Fruit fly (Drosophila melanogaster) whole organism, prepupa: ENCODE results near the gene CG32271.

Source experiments
- Blimp-1 ChIP-seq: fragments of 200-800 bp; sonication (Bioruptor generic); optimal IDR thresholded peaks from 3 replicates; lab custom pipeline; 2017; ENCODE audit warnings: missing biosample characterization, missing genetic modification characterization, mild to moderate bottlenecking, moderate library complexity, missing genetic modification reagents
- CG10631 ChIP-seq: fragments of 200-800 bp; sonication (Bioruptor generic); optimal IDR thresholded peaks from 2 replicates; lab custom pipeline; 2016; ENCODE audit warnings: missing biosample characterization, missing genetic modification characterization
- CG10669 ChIP-seq: fragments of 200-800 bp; sonication (Bioruptor generic); optimal IDR thresholded peaks from 3 replicates; lab custom pipeline; 2018; ENCODE audit warnings: missing biosample characterization, mild to moderate bottlenecking, missing genetic modification characterization, moderate library complexity
- CG11294 ChIP-seq: fragments of 200-800 bp; sonication (Bioruptor generic); IDR thresholded peaks from 2 replicates; pipeline ENCODE4 v1.3.6; 2022; ENCODE audit warnings: missing biosample characterization, missing genetic modification characterization
- CG11762 ChIP-seq: fragments of 200-800 bp; sonication (Bioruptor generic); optimal IDR thresholded peaks from 3 replicates; lab custom pipeline; 2016; ENCODE audit warnings: missing biosample characterization, missing genetic modification characterization; ENCODE audit not compliant: insufficient read depth
- CG15336 ChIP-seq: fragments of 200-800 bp; sonication (Bioruptor generic); IDR thresholded peaks from 2 replicates; pipeline ENCODE4 v1.3.6; 2022; ENCODE audit warnings: missing biosample characterization, missing genetic modification characterization
- CG1621 ChIP-seq: fragments of 200-800 bp; sonication (Bioruptor generic); optimal IDR thresholded peaks from 3 replicates; lab custom pipeline; 2018; ENCODE audit warnings: missing biosample characterization, mild to moderate bottlenecking, missing genetic modification characterization
- CG16779 ChIP-seq: fragments of 200-800 bp; sonication (Bioruptor generic); optimal IDR thresholded peaks from 3 replicates; lab custom pipeline; 2017; ENCODE audit warnings: missing biosample characterization, mild to moderate bottlenecking, missing genetic modification characterization
- CG31627 ChIP-seq: fragments of 200-800 bp; sonication (Bioruptor generic); optimal IDR thresholded peaks from 3 replicates; lab custom pipeline; 2016; ENCODE audit warnings: missing biosample characterization, missing genetic modification characterization
- CG32006 ChIP-seq: fragments of 200-800 bp; sonication (Bioruptor generic); optimal IDR thresholded peaks from 3 replicates; lab custom pipeline; 2017; ENCODE audit warnings: missing biosample characterization, mild to moderate bottlenecking, missing genetic modification characterization
- CG34406 ChIP-seq: fragments of 200-800 bp; sonication (Bioruptor generic); optimal IDR thresholded peaks from 3 replicates; lab custom pipeline; 2016; ENCODE audit warnings: missing biosample characterization, missing genetic modification characterization
- CG3919 ChIP-seq: fragments of 200-800 bp; sonication (Bioruptor generic); optimal IDR thresholded peaks from 3 replicates; lab custom pipeline; 2016; ENCODE audit warnings: missing biosample characterization, missing genetic modification characterization
- CG4318 ChIP-seq: fragments of 200-800 bp; sonication (Bioruptor generic); optimal IDR thresholded peaks from 3 replicates; lab custom pipeline; 2017; ENCODE audit warnings: missing biosample characterization, mild to moderate bottlenecking, missing genetic modification characterization
- CG6276 ChIP-seq: fragments of 200-800 bp; sonication (Bioruptor generic); optimal IDR thresholded peaks from 2 replicates; lab custom pipeline; 2017; ENCODE audit warnings: missing biosample characterization, mild to moderate bottlenecking, missing genetic modification characterization
- CG6808 ChIP-seq: fragments of 200-800 bp; sonication (Bioruptor generic); optimal IDR thresholded peaks from 3 replicates; lab custom pipeline; 2017; ENCODE audit warnings: missing biosample characterization, missing genetic modification characterization, mild to moderate bottlenecking, moderate library complexity, missing genetic modification reagents
- CG6854 ChIP-seq: fragments of 200-800 bp; sonication (Bioruptor generic); optimal IDR thresholded peaks from 2 replicates; lab custom pipeline; 2017; ENCODE audit warnings: missing biosample characterization, mild to moderate bottlenecking, missing genetic modification characterization
- CG8119 ChIP-seq: fragments of 200-800 bp; sonication (Bioruptor generic); IDR thresholded peaks from 3 replicates; pipeline ENCODE4 v1.3.6; 2022; ENCODE audit warnings: missing biosample characterization, missing genetic modification characterization
- CG8319 ChIP-seq: fragments of 200-800 bp; sonication (Bioruptor generic); optimal IDR thresholded peaks from 3 replicates; lab custom pipeline; 2016; ENCODE audit warnings: missing biosample characterization, missing genetic modification characterization
- CG8632 ChIP-seq: fragments of 200-800 bp; sonication (Bioruptor generic); optimal IDR thresholded peaks from 3 replicates; lab custom pipeline; 2016; ENCODE audit warnings: missing biosample characterization, missing genetic modification characterization
- Eip75B ChIP-seq: fragments of 200-800 bp; sonication (Bioruptor generic); optimal IDR thresholded peaks from 3 replicates; lab custom pipeline; 2016; ENCODE audit warnings: missing biosample characterization, missing genetic modification characterization
- Eip78C ChIP-seq: fragments of 200-800 bp; sonication (Bioruptor generic); peaks from one replicate; lab custom pipeline; 2016; ENCODE audit warnings: missing biosample characterization, missing genetic modification characterization
- Eip93F ChIP-seq: fragments of 200-800 bp; sonication (Bioruptor generic); optimal IDR thresholded peaks from 2 replicates; lab custom pipeline; 2016; ENCODE audit warnings: missing biosample characterization, mild to moderate bottlenecking, missing genetic modification characterization
- Ets96B ChIP-seq: fragments of 200-800 bp; optimal IDR thresholded peaks from 2 replicates; lab custom pipeline; 2019; ENCODE audit warnings: missing biosample characterization, mild to moderate bottlenecking, missing genetic modification characterization, moderate library complexity
- Gug ChIP-seq: fragments of 200-800 bp; sonication (Bioruptor generic); IDR thresholded peaks from 2 replicates; pipeline ENCODE4 v1.3.6; 2022; ENCODE audit warnings: missing biosample characterization, missing genetic modification characterization
- Hr38 ChIP-seq: sonication (Bioruptor generic); optimal IDR thresholded peaks from 2 replicates; lab custom pipeline; 2016; ENCODE audit warnings: missing biosample characterization, missing genetic modification characterization
- Hr39 ChIP-seq: fragments of 200-800 bp; sonication (Bioruptor generic); optimal IDR thresholded peaks from 2 replicates; lab custom pipeline; 2016; ENCODE audit warnings: missing biosample characterization, missing genetic modification characterization
- Hr4 ChIP-seq: fragments of 200-800 bp; sonication (Bioruptor generic); optimal IDR thresholded peaks from 3 replicates; lab custom pipeline; 2016; ENCODE audit warnings: missing biosample characterization, missing genetic modification characterization
- OdsH ChIP-seq: fragments of 200-800 bp; sonication (Bioruptor generic); optimal IDR thresholded peaks from 3 replicates; lab custom pipeline; 2016; ENCODE audit warnings: missing biosample characterization, missing genetic modification characterization
- Smox ChIP-seq: fragments of 200-800 bp; sonication (Bioruptor generic); optimal IDR thresholded peaks from 3 replicates; lab custom pipeline; 2016; ENCODE audit warnings: missing biosample characterization, missing genetic modification characterization
- Sox102F ChIP-seq: fragments of 200-800 bp; sonication (Bioruptor generic); optimal IDR thresholded peaks from 2 replicates; lab custom pipeline; 2016; ENCODE audit warnings: missing biosample characterization, mild to moderate bottlenecking, missing genetic modification characterization
- Sox14 ChIP-seq: fragments of 200-800 bp; sonication (Bioruptor generic); optimal IDR thresholded peaks from 3 replicates; lab custom pipeline; 2016; ENCODE audit warnings: missing biosample characterization, missing genetic modification characterization
- achi ChIP-seq: fragments of 200-800 bp; sonication (Bioruptor generic); optimal IDR thresholded peaks from 3 replicates; lab custom pipeline; 2016; ENCODE audit warnings: missing biosample characterization, missing genetic modification characterization
- acj6 ChIP-seq: fragments of 200-800 bp; sonication (Bioruptor generic); optimal IDR thresholded peaks from 3 replicates; lab custom pipeline; 2016; ENCODE audit warnings: missing biosample characterization, missing genetic modification characterization
- cyc ChIP-seq: fragments of 200-800 bp; sonication (Bioruptor generic); optimal IDR thresholded peaks from 3 replicates; lab custom pipeline; 2016; ENCODE audit warnings: missing biosample characterization, missing genetic modification characterization
- dac ChIP-seq: fragments of 200-800 bp; sonication (Bioruptor generic); optimal IDR thresholded peaks from 2 replicates; lab custom pipeline; 2017; ENCODE audit warnings: missing biosample characterization, mild to moderate bottlenecking, missing genetic modification characterization
- dsx ChIP-seq: fragments of 200-800 bp; optimal IDR thresholded peaks from 3 replicates; lab custom pipeline; 2019; ENCODE audit warnings: missing biosample characterization, mild to moderate bottlenecking, missing genetic modification characterization, moderate library complexity; ENCODE audit not compliant: poor library complexity, severe bottlenecking
- eg ChIP-seq: fragments of 200-800 bp; sonication (Bioruptor generic); IDR thresholded peaks from 3 replicates; pipeline ENCODE4 v1.3.6; 2022; ENCODE audit warnings: missing biosample characterization, missing genetic modification characterization
- esn ChIP-seq: fragments of 200-800 bp; sonication (Bioruptor generic); optimal IDR thresholded peaks from 2 replicates; lab custom pipeline; 2016; ENCODE audit warnings: missing biosample characterization, mild to moderate bottlenecking, missing genetic modification characterization, moderate library complexity
- lz ChIP-seq: fragments of 200-800 bp; sonication (Bioruptor generic); optimal IDR thresholded peaks from 3 replicates; lab custom pipeline; 2016; ENCODE audit warnings: missing biosample characterization, missing genetic modification characterization
- net ChIP-seq: fragments of 200-800 bp; sonication (Bioruptor generic); optimal IDR thresholded peaks from 3 replicates; lab custom pipeline; 2016; ENCODE audit warnings: missing biosample characterization, missing genetic modification characterization
- pdm3 ChIP-seq: fragments of 200-800 bp; sonication (Bioruptor generic); optimal IDR thresholded peaks from 3 replicates; lab custom pipeline; 2016; ENCODE audit warnings: missing biosample characterization, missing genetic modification characterization
- salr ChIP-seq, 2 experiments: fragments of 200-800 bp; sonication (Bioruptor generic); optimal IDR thresholded peaks; 3 replicates each; lab custom pipeline; 2016 to 2018; ENCODE audit warnings: missing biosample characterization in 2 of 2, missing genetic modification characterization in 2 of 2, mild to moderate bottlenecking in 1 of 2
- spab ChIP-seq: fragments of 200-800 bp; sonication (Bioruptor generic); optimal IDR thresholded peaks from 2 replicates; lab custom pipeline; 2017; ENCODE audit warnings: missing biosample characterization, mild to moderate bottlenecking, missing genetic modification characterization, missing genetic modification reagents
- svp ChIP-seq: fragments of 200-800 bp; sonication (Bioruptor generic); peaks from one replicate; lab custom pipeline; 2016; ENCODE audit warnings: missing biosample characterization, missing genetic modification characterization
- topi ChIP-seq: fragments of 200-800 bp; sonication (Bioruptor generic); optimal IDR thresholded peaks from 3 replicates; lab custom pipeline; 2016; ENCODE audit warnings: missing biosample characterization, missing genetic modification characterization
- vri ChIP-seq: fragments of 200-800 bp; sonication (Bioruptor generic); optimal IDR thresholded peaks from 3 replicates; lab custom pipeline; 2016; ENCODE audit warnings: missing biosample characterization, mild to moderate bottlenecking, missing genetic modification characterization

CG32271 gene

dm6 chr3L:3198447-3199402 is 4.2 kb downstream of the CG32271 start, which contains the start of the genes CG32276 and gry (continued):
- TF ChIP-seq Eip75B (GFP tag; lab: Kevin White, UChicago) = no peak
- TF ChIP-seq CG3919 (GFP tag; lab: Kevin White, UChicago) = peak; percentile 84
- peak; percentile 80 for TF ChIP-seq Hr39 (GFP tag; lab: Kevin White, UChicago)
- TF ChIP-seq acj6 (GFP tag; lab: Kevin White, UChicago) = peak; percentile 73
- TF ChIP-seq dac = no peak
- TF ChIP-seq Gug (GFP tag; lab: Robert Waterston, UW) = 0 out of 2 replicates have a peak, but pooled peaks have one; percentile 27
- TF ChIP-seq cyc = peak; percentile 81
- TF ChIP-seq CG10669 (GFP tag; lab: Kevin White, UChicago) = no peak
- no peak for TF ChIP-seq spab
- TF ChIP-seq Smox (GFP tag; lab: Kevin White, UChicago) = no peak
- TF ChIP-seq CG16779 (tag; lab: Kevin White, UChicago) = peak; percentile 34
- no peak for TF ChIP-seq dsx
- TF ChIP-seq achi (GFP tag; lab: Kevin White, UChicago) = peak; percentile 60
- TF ChIP-seq CG6854 (GFP tag; lab: Kevin White, UChicago) = peak; percentile 71
- TF ChIP-seq salr (GFP tag; optimal IDR thresholded peaks at IDR 0.05; lab: Kevin White, UChicago) = no peak
- TF ChIP-seq CG34406 = peak; percentile 50
- peak; percentile 70 for TF ChIP-seq topi (GFP tag; lab: Kevin White, UChicago)
- no peak for TF ChIP-seq CG32006 (GFP tag; lab: Kevin White, UChicago)
- no peak for TF ChIP-seq CG10631 (GFP tag; lab: Kevin White, UChicago)
- TF ChIP-seq OdsH = no peak
- TF ChIP-seq CG6808 = no peak
- TF ChIP-seq eg (GFP tag; lab: Robert Waterston, UW) = peak; percentile 72

- TF ChIP-seq Sox14 (GFP tag; lab: Kevin White, UChicago) = peak; percentile 29
- peak; percentile 33 for TF ChIP-seq topi (GFP tag; lab: Kevin White, UChicago)
- TF ChIP-seq Eip78C (GFP tag; lab: Kevin White, UChicago) = peak; percentile 56
- no peak for TF ChIP-seq CG10631 (GFP tag; lab: Kevin White, UChicago)
- TF ChIP-seq Hr39 (GFP tag; lab: Kevin White, UChicago) = peak; percentile 20
- no peak for TF ChIP-seq OdsH
- TF ChIP-seq CG11762 (GFP tag; lab: Kevin White, UChicago) = no peak
- TF ChIP-seq CG11294 (GFP tag; lab: Robert Waterston, UW) = no peak
- TF ChIP-seq lz = peak; percentile 38
- TF ChIP-seq achi (GFP tag; lab: Kevin White, UChicago) = no peak
- TF ChIP-seq CG8119 = no peak
- TF ChIP-seq dac = no peak
- no peak for TF ChIP-seq CG6276
- peak; percentile 65 for TF ChIP-seq svp (GFP tag; lab: Kevin White, UChicago)
- no peak for TF ChIP-seq CG3919 (GFP tag; lab: Kevin White, UChicago)
- no peak for TF ChIP-seq Hr38
- TF ChIP-seq Ets96B (tag; lab: Kevin White, UChicago) = no peak
- TF ChIP-seq CG32006 (GFP tag; lab: Kevin White, UChicago) = no peak
- no peak for TF ChIP-seq CG4318 (GFP tag; lab: Kevin White, UChicago)
- TF ChIP-seq Blimp-1 = no peak
- TF ChIP-seq CG8632 = no peak
- no peak for TF ChIP-seq net (GFP tag; lab: Kevin White, UChicago)
- no peak for TF ChIP-seq CG10669 (GFP tag; lab: Kevin White, UChicago)
- no peak for TF ChIP-seq Eip75B (GFP tag; lab: Kevin White, UChicago)
- peak; percentile 26 for TF ChIP-seq pdm3 (GFP tag; lab: Kevin White, UChicago)
- no peak for TF ChIP-seq CG16779 (tag; lab: Kevin White, UChicago)
- TF ChIP-seq CG15336 (GFP tag; lab: Robert Waterston, UW) = no peak
- TF ChIP-seq Eip93F (GFP tag; lab: Kevin White, UChicago) = no peak
- TF ChIP-seq vri (GFP tag; lab: Kevin White, UChicago) = no peak
- TF ChIP-seq CG31627 = peak; percentile 28
- no peak for TF ChIP-seq CG1621 (tag; lab: Kevin White, UChicago)
- TF ChIP-seq esn (GFP tag; lab: Kevin White, UChicago) = peak; percentile 45
- no peak for TF ChIP-seq CG8319
- no peak for TF ChIP-seq acj6 (GFP tag; lab: Kevin White, UChicago)
- TF ChIP-seq CG34406 = no peak
- TF ChIP-seq Hr4 (GFP tag; lab: Kevin White, UChicago) = no peak
- no peak for TF ChIP-seq Gug (GFP tag; lab: Robert Waterston, UW)
- no peak for TF ChIP-seq Sox102F (GFP tag; lab: Kevin White, UChicago)
- peak; percentile 31 for TF ChIP-seq Smox (GFP tag; lab: Kevin White, UChicago)
- peak; percentile 3 for TF ChIP-seq CG6808
- no peak for TF ChIP-seq eg (GFP tag; lab: Robert Waterston, UW)
Measured at dm6 chr3L:3197464-3197863, 5.5 kb downstream of the CG32271 start, which contains the start of gene CG14966. Gene CG14966 (minus strand): TSS chr3L:3197631.
